Worm (Caenorhabditis elegans) whole organism, young adult: ENCODE data around the gene igdb-3.

ENCODE experiments used
- T07F8.4 ChIP-seq: sonication (generic microtip); optimal IDR thresholded peaks from 2 replicates; lab custom pipeline; 2016; ENCODE audit warnings: mild to moderate bottlenecking, missing genetic modification characterization, moderate library complexity, missing compliant biosample characterization
- ceh-100 ChIP-seq: fragments of 200-800 bp; sonication (Bioruptor generic); IDR thresholded peaks from 2 replicates; pipeline ENCODE4 v1.3.6; 2022; ENCODE audit warnings: missing genetic modification reagents, missing genetic modification characterization, missing compliant biosample characterization
- dpff-1 ChIP-seq: sonication (generic microtip); optimal IDR thresholded peaks from 2 replicates; lab custom pipeline; 2017; ENCODE audit warnings: mild to moderate bottlenecking, missing genetic modification characterization, missing compliant biosample characterization
- fkh-3 ChIP-seq: sonication (generic microtip); optimal IDR thresholded peaks from 2 replicates; lab custom pipeline; 2016; ENCODE audit warnings: mild to moderate bottlenecking, missing genetic modification characterization, missing compliant biosample characterization
- snpc-1.1 ChIP-seq: sonication (generic microtip); optimal IDR thresholded peaks from 2 replicates; lab custom pipeline; 2017; ENCODE audit warnings: missing genetic modification characterization, mild to moderate bottlenecking, missing compliant biosample characterization, antibody characterized with exemption, moderate library complexity, missing genotype, missing genetic modification reagents; ENCODE audit not compliant: insufficient read depth
- snpc-3.4 ChIP-seq: sonication (generic microtip); optimal IDR thresholded peaks from 2 replicates; lab custom pipeline; 2017; ENCODE audit warnings: missing genetic modification characterization, mild to moderate bottlenecking, missing compliant biosample characterization, antibody characterized with exemption, moderate library complexity, missing genotype, missing genetic modification reagents

- TF ChIP-seq dpff-1 (tag; lab: Kevin White, UChicago): no peak
- no peak for TF ChIP-seq snpc-3.4 (tag; lab: Kevin White, UChicago)
- no peak for TF ChIP-seq ceh-100 (GFP tag; lab: Robert Waterston, UW)
- TF ChIP-seq T07F8.4 (tag; lab: Kevin White, UChicago): no peak
- TF ChIP-seq snpc-1.1 (tag; lab: Kevin White, UChicago): no peak
- no peak for TF ChIP-seq fkh-3 (tag; lab: Kevin White, UChicago)
These were observed 47.3 kb upstream of the igdb-3 start, which contains the start of gene C03B1.13 for ce11 chrX:6337951-6338350.
